Fruit fly (Drosophila melanogaster) whole organism, prepupa: ENCODE data around the gene CG7841.
A peak's percentile ranks its signal among the peaks of the same experiment; 100 is the strongest.

Experiments
- Blimp-1 ChIP-seq: fragments of 200-800 bp; sonication (Bioruptor generic); optimal IDR thresholded peaks from 3 replicates; lab custom pipeline; 2017; ENCODE audit warnings: missing biosample characterization, missing genetic modification characterization, mild to moderate bottlenecking, moderate library complexity, missing genetic modification reagents
- CG10631 ChIP-seq: fragments of 200-800 bp; sonication (Bioruptor generic); optimal IDR thresholded peaks from 2 replicates; lab custom pipeline; 2016; ENCODE audit warnings: missing biosample characterization, missing genetic modification characterization
- CG10669 ChIP-seq: fragments of 200-800 bp; sonication (Bioruptor generic); optimal IDR thresholded peaks from 3 replicates; lab custom pipeline; 2018; ENCODE audit warnings: missing biosample characterization, mild to moderate bottlenecking, missing genetic modification characterization, moderate library complexity
- CG11294 ChIP-seq: fragments of 200-800 bp; sonication (Bioruptor generic); IDR thresholded peaks from 2 replicates; pipeline ENCODE4 v1.3.6; 2022; ENCODE audit warnings: missing biosample characterization, missing genetic modification characterization
- CG11762 ChIP-seq: fragments of 200-800 bp; sonication (Bioruptor generic); optimal IDR thresholded peaks from 3 replicates; lab custom pipeline; 2016; ENCODE audit warnings: missing biosample characterization, missing genetic modification characterization; ENCODE audit not compliant: insufficient read depth
- CG15336 ChIP-seq: fragments of 200-800 bp; sonication (Bioruptor generic); IDR thresholded peaks from 2 replicates; pipeline ENCODE4 v1.3.6; 2022; ENCODE audit warnings: missing biosample characterization, missing genetic modification characterization
- CG3032 ChIP-seq: fragments of 200-800 bp; optimal IDR thresholded peaks from 2 replicates; lab custom pipeline; 2019; ENCODE audit warnings: missing biosample characterization, mild to moderate bottlenecking, missing genetic modification characterization, moderate library complexity
- CG32006 ChIP-seq: fragments of 200-800 bp; sonication (Bioruptor generic); optimal IDR thresholded peaks from 3 replicates; lab custom pipeline; 2017; ENCODE audit warnings: missing biosample characterization, mild to moderate bottlenecking, missing genetic modification characterization
- CG4318 ChIP-seq: fragments of 200-800 bp; sonication (Bioruptor generic); optimal IDR thresholded peaks from 3 replicates; lab custom pipeline; 2017; ENCODE audit warnings: missing biosample characterization, mild to moderate bottlenecking, missing genetic modification characterization
- CG6163 ChIP-seq: fragments of 200-800 bp; sonication (Bioruptor generic); IDR thresholded peaks from 3 replicates; pipeline ENCODE4 v1.3.6; 2022; ENCODE audit warnings: missing biosample characterization, missing genetic modification characterization
- CG6792 ChIP-seq: fragments of 200-800 bp; sonication (Bioruptor generic); optimal IDR thresholded peaks from 3 replicates; lab custom pipeline; 2016; ENCODE audit warnings: missing biosample characterization, missing genetic modification characterization
- CG6854 ChIP-seq: fragments of 200-800 bp; sonication (Bioruptor generic); optimal IDR thresholded peaks from 2 replicates; lab custom pipeline; 2017; ENCODE audit warnings: missing biosample characterization, mild to moderate bottlenecking, missing genetic modification characterization
- CG7368 ChIP-seq: fragments of 200-800 bp; sonication (Bioruptor generic); optimal IDR thresholded peaks from 3 replicates; lab custom pipeline; 2016; ENCODE audit warnings: missing biosample characterization, missing genetic modification characterization
- CG8119 ChIP-seq: fragments of 200-800 bp; sonication (Bioruptor generic); IDR thresholded peaks from 3 replicates; pipeline ENCODE4 v1.3.6; 2022; ENCODE audit warnings: missing biosample characterization, missing genetic modification characterization
- CG8319 ChIP-seq: fragments of 200-800 bp; sonication (Bioruptor generic); optimal IDR thresholded peaks from 3 replicates; lab custom pipeline; 2016; ENCODE audit warnings: missing biosample characterization, missing genetic modification characterization
- CG8632 ChIP-seq: fragments of 200-800 bp; sonication (Bioruptor generic); optimal IDR thresholded peaks from 3 replicates; lab custom pipeline; 2016; ENCODE audit warnings: missing biosample characterization, missing genetic modification characterization
- CG9139 ChIP-seq: fragments of 200-800 bp; sonication (Bioruptor generic); optimal IDR thresholded peaks from 3 replicates; lab custom pipeline; 2017; ENCODE audit warnings: missing biosample characterization, mild to moderate bottlenecking, missing genetic modification characterization
- Eip75B ChIP-seq: fragments of 200-800 bp; sonication (Bioruptor generic); optimal IDR thresholded peaks from 3 replicates; lab custom pipeline; 2016; ENCODE audit warnings: missing biosample characterization, missing genetic modification characterization
- Eip78C ChIP-seq: fragments of 200-800 bp; sonication (Bioruptor generic); peaks from one replicate; lab custom pipeline; 2016; ENCODE audit warnings: missing biosample characterization, missing genetic modification characterization
- Eip93F ChIP-seq: fragments of 200-800 bp; sonication (Bioruptor generic); optimal IDR thresholded peaks from 2 replicates; lab custom pipeline; 2016; ENCODE audit warnings: missing biosample characterization, mild to moderate bottlenecking, missing genetic modification characterization
- Hr38 ChIP-seq: sonication (Bioruptor generic); optimal IDR thresholded peaks from 2 replicates; lab custom pipeline; 2016; ENCODE audit warnings: missing biosample characterization, missing genetic modification characterization
- Hr39 ChIP-seq: fragments of 200-800 bp; sonication (Bioruptor generic); optimal IDR thresholded peaks from 2 replicates; lab custom pipeline; 2016; ENCODE audit warnings: missing biosample characterization, missing genetic modification characterization
- Smox ChIP-seq: fragments of 200-800 bp; sonication (Bioruptor generic); optimal IDR thresholded peaks from 3 replicates; lab custom pipeline; 2016; ENCODE audit warnings: missing biosample characterization, missing genetic modification characterization
- Sox102F ChIP-seq: fragments of 200-800 bp; sonication (Bioruptor generic); optimal IDR thresholded peaks from 2 replicates; lab custom pipeline; 2016; ENCODE audit warnings: missing biosample characterization, mild to moderate bottlenecking, missing genetic modification characterization
- Sox15 ChIP-seq: fragments of 200-800 bp; sonication (Bioruptor generic); optimal IDR thresholded peaks from 3 replicates; lab custom pipeline; 2016; ENCODE audit warnings: missing biosample characterization, missing genetic modification characterization
- cyc ChIP-seq: fragments of 200-800 bp; sonication (Bioruptor generic); optimal IDR thresholded peaks from 3 replicates; lab custom pipeline; 2016; ENCODE audit warnings: missing biosample characterization, missing genetic modification characterization
- dsx ChIP-seq: fragments of 200-800 bp; optimal IDR thresholded peaks from 3 replicates; lab custom pipeline; 2019; ENCODE audit warnings: missing biosample characterization, mild to moderate bottlenecking, missing genetic modification characterization, moderate library complexity; ENCODE audit not compliant: poor library complexity, severe bottlenecking
- eg ChIP-seq: fragments of 200-800 bp; sonication (Bioruptor generic); IDR thresholded peaks from 3 replicates; pipeline ENCODE4 v1.3.6; 2022; ENCODE audit warnings: missing biosample characterization, missing genetic modification characterization
- fd85E ChIP-seq: fragments of 200-800 bp; sonication (Bioruptor generic); optimal IDR thresholded peaks from 3 replicates; lab custom pipeline; 2016; ENCODE audit warnings: missing biosample characterization, missing genetic modification characterization
- fkh ChIP-seq: fragments of 200-800 bp; sonication (Bioruptor generic); optimal IDR thresholded peaks from 3 replicates; lab custom pipeline; 2017; ENCODE audit warnings: missing biosample characterization, mild to moderate bottlenecking, missing genetic modification characterization, moderate library complexity
- lz ChIP-seq: fragments of 200-800 bp; sonication (Bioruptor generic); optimal IDR thresholded peaks from 3 replicates; lab custom pipeline; 2016; ENCODE audit warnings: missing biosample characterization, missing genetic modification characterization
- net ChIP-seq: fragments of 200-800 bp; sonication (Bioruptor generic); optimal IDR thresholded peaks from 3 replicates; lab custom pipeline; 2016; ENCODE audit warnings: missing biosample characterization, missing genetic modification characterization
- spab ChIP-seq: fragments of 200-800 bp; sonication (Bioruptor generic); optimal IDR thresholded peaks from 2 replicates; lab custom pipeline; 2017; ENCODE audit warnings: missing biosample characterization, mild to moderate bottlenecking, missing genetic modification characterization, missing genetic modification reagents
- topi ChIP-seq: fragments of 200-800 bp; sonication (Bioruptor generic); optimal IDR thresholded peaks from 3 replicates; lab custom pipeline; 2016; ENCODE audit warnings: missing biosample characterization, missing genetic modification characterization
- vri ChIP-seq: fragments of 200-800 bp; sonication (Bioruptor generic); optimal IDR thresholded peaks from 3 replicates; lab custom pipeline; 2016; ENCODE audit warnings: missing biosample characterization, mild to moderate bottlenecking, missing genetic modification characterization

The CG7841 gene

dm6 chr3L:15544455-15545415 lies 36.7 kb upstream of the CG7841 start (continued):
- peak; percentile 74 for TF ChIP-seq CG32006 (GFP tag; lab: Kevin White, UChicago)
- TF ChIP-seq Sox15 (GFP tag; lab: Kevin White, UChicago) = no peak
- no peak for TF ChIP-seq net (GFP tag; lab: Kevin White, UChicago)
- TF ChIP-seq Smox (GFP tag; lab: Kevin White, UChicago) = peak; percentile 46
- peak; percentile 50 for TF ChIP-seq CG4318 (GFP tag; lab: Kevin White, UChicago)
- peak; percentile 44 for TF ChIP-seq CG10631 (GFP tag; lab: Kevin White, UChicago)
- TF ChIP-seq CG11294 (GFP tag; lab: Robert Waterston, UW) = no peak
- peak; percentile 12 for TF ChIP-seq Eip75B (GFP tag; lab: Kevin White, UChicago)
- peak; percentile 57 for TF ChIP-seq topi (GFP tag; lab: Kevin White, UChicago)
- TF ChIP-seq CG3032 (tag; lab: Kevin White, UChicago) = no peak
- peak; percentile 39 for TF ChIP-seq Sox102F (GFP tag; lab: Kevin White, UChicago)
- TF ChIP-seq Eip93F (GFP tag; lab: Kevin White, UChicago) = no peak
- TF ChIP-seq, all 60 proteins: peak for 29

- no peak for TF ChIP-seq spab
- no peak for TF ChIP-seq CG11762 (GFP tag; lab: Kevin White, UChicago)
- TF ChIP-seq CG10631 (GFP tag; lab: Kevin White, UChicago) = no peak
- no peak for TF ChIP-seq dsx (GFP tag; lab: Kevin White, UChicago)
- no peak for TF ChIP-seq CG6163 (GFP tag; lab: Robert Waterston, UW)
- no peak for TF ChIP-seq Hr39 (GFP tag; lab: Kevin White, UChicago)
- TF ChIP-seq CG4318 (GFP tag; lab: Kevin White, UChicago) = no peak
- no peak for TF ChIP-seq Hr38 (GFP tag; lab: Kevin White, UChicago)
- peak; percentile 53 for TF ChIP-seq Eip78C (GFP tag; lab: Kevin White, UChicago)
- no peak for TF ChIP-seq fkh (GFP tag; lab: Kevin White, UChicago)
- no peak for TF ChIP-seq CG8632 (GFP tag; lab: Kevin White, UChicago)
- TF ChIP-seq CG11294 (GFP tag; lab: Robert Waterston, UW) = no peak
- TF ChIP-seq topi (GFP tag; lab: Kevin White, UChicago) = no peak
- TF ChIP-seq net (GFP tag; lab: Kevin White, UChicago) = no peak
- TF ChIP-seq lz (GFP tag; lab: Kevin White, UChicago) = no peak
- TF ChIP-seq CG3032 (tag; lab: Kevin White, UChicago) = no peak
- TF ChIP-seq CG15336 (GFP tag; lab: Robert Waterston, UW) = peak; percentile 27; the same call in 1 of the 2 replicates
- no peak for TF ChIP-seq cyc (GFP tag; lab: Kevin White, UChicago)
- TF ChIP-seq CG8319 (GFP tag; lab: Kevin White, UChicago) = no peak
- TF ChIP-seq CG6792 = no peak
- 0 out of 3 replicates have a peak, but pooled peaks have one; percentile 40 for TF ChIP-seq CG8119
- no peak for TF ChIP-seq CG7368
- TF ChIP-seq CG9139 = no peak
- TF ChIP-seq fd85E (GFP tag; lab: Kevin White, UChicago) = no peak
- TF ChIP-seq eg (GFP tag; lab: Robert Waterston, UW) = no peak
- TF ChIP-seq CG10669 (GFP tag; lab: Kevin White, UChicago) = no peak
- peak; percentile 24 for TF ChIP-seq vri (GFP tag; lab: Kevin White, UChicago)
- no peak for TF ChIP-seq CG6854 (GFP tag; lab: Kevin White, UChicago)
- TF ChIP-seq, all 60 proteins: peak for 4
Measured at dm6 chr3L:15543467-15543866, 35.4 kb upstream of the CG7841 start.

dm6 chr3L:15543049-15543448 lies 35.0 kb upstream of the CG7841 start:
- TF ChIP-seq net (GFP tag; lab: Kevin White, UChicago) (no peak), Blimp-1 (GFP tag; lab: Kevin White, UChicago) (peak; percentile 55)
